Worm (Caenorhabditis elegans) whole organism, L1 larva: ENCODE results near the gene T20B12.5.

Source experiments
- ama-1 ChIP-seq: fragments of 150-350 bp; optimal IDR thresholded peaks from 2 replicates; lab custom pipeline; 2014
- elt-2 ChIP-seq: sonication (generic microtip); optimal IDR thresholded peaks from 2 replicates; lab custom pipeline; 2016; ENCODE audit warnings: missing genetic modification characterization, mild to moderate bottlenecking, inconsistent platforms, missing compliant biosample characterization, missing genetic modification reagents
- fkh-10 ChIP-seq: sonication (generic microtip); optimal IDR thresholded peaks from 2 replicates; lab custom pipeline; 2017; ENCODE audit warnings: missing biosample characterization, missing genetic modification reagents, missing genetic modification characterization
- nhr-28 ChIP-seq: fragments of 150-350 bp; optimal IDR thresholded peaks from 2 replicates; lab custom pipeline; 2014; ENCODE audit warnings: missing biosample characterization, missing genetic modification characterization
- nhr-71 ChIP-seq: sonication (generic microtip); optimal IDR thresholded peaks from 2 replicates; lab custom pipeline; 2016; ENCODE audit warnings: mild to moderate bottlenecking, missing genetic modification characterization, moderate library complexity, missing compliant biosample characterization
- zag-1 ChIP-seq: fragments of 150-350 bp; optimal IDR thresholded peaks from 2 replicates; lab custom pipeline; 2014; ENCODE audit warnings: missing biosample characterization, missing genetic modification characterization

DNA sequence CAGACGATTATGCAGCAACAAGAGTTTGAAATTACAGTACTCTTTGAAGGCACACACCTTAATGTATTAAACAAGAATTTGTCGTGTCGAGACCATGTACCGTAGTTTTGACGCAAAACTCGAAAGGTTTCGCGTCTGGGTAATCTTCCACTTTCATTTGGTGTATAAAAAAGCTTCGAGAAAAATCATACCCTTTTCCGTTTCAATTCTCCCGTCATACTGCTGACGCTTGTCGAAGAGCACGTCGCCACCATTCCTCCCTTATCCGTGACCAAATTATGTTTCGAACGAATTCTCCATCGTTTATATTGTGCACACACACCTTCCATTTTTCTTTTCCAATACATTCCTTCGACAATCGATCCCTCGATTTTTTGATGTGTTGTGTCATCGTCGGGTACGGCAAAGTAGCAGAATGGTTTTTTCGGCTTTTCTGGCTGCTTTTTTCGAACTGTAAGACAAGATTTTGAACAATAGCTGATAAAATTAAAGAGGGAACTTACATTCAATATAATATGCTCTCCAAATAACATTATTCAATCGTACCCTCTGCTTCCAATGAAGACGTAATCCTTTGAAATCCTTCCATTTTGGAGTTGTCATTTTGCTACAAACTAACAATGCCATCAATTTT is 7.0 kb upstream of the T20B12.5 start:
- TF ChIP-seq zag-1 (tag; lab: Kevin White, UChicago) (no peak), ama-1 (lab: Kevin White, UChicago) (no peak), nhr-71 (tag; lab: Kevin White, UChicago) (no peak), elt-2 (tag; lab: Kevin White, UChicago) (no peak), fkh-10 (GFP tag; lab: Kevin White, UChicago) (no peak), nhr-28 (tag; lab: Kevin White, UChicago) (no peak)
